Fruit fly (Drosophila melanogaster): ENCODE results near the gene r-l.

Gene r-l

dm6 chr3R:21091500-21091899, 18.4 kb upstream of the r-l start:
- no peak for TF ChIP-seq CG7101 (tag; optimal IDR thresholded peaks at IDR 0.05)
- no peak for TF ChIP-seq toe (GFP tag; optimal IDR thresholded peaks at IDR 0.05)
- TF ChIP-seq CG5204 (GFP tag; optimal IDR thresholded peaks at IDR 0.05), result no peak
- no peak for TF ChIP-seq CG33017 (tag; optimal IDR thresholded peaks at IDR 0.05)
- no peak for TF ChIP-seq cic (GFP tag; optimal IDR thresholded peaks at IDR 0.05)
- no peak for TF ChIP-seq Clk (GFP tag; optimal IDR thresholded peaks at IDR 0.05)
- TF ChIP-seq CG7045 (GFP tag; optimal IDR thresholded peaks at IDR 0.05), result no peak
- no peak for TF ChIP-seq CG11617 (GFP tag; optimal IDR thresholded peaks at IDR 0.05)
- no peak for TF ChIP-seq bab1 (GFP tag; optimal IDR thresholded peaks at IDR 0.05)
- TF ChIP-seq kay (GFP tag; ENCODE audit: borderline replicate concordance), result no peak
- TF ChIP-seq Mnt (GFP tag; optimal IDR thresholded peaks at IDR 0.05), result no peak
- TF ChIP-seq ovo (GFP tag; optimal IDR thresholded peaks at IDR 0.05), result no peak
- TF ChIP-seq pad (GFP tag; optimal IDR thresholded peaks at IDR 0.05), result no peak
- TF ChIP-seq tj (GFP tag; optimal IDR thresholded peaks at IDR 0.05), result no peak

dm6 chr3R:21090230-21091021, 17.3 kb upstream of the r-l start:
- TF ChIP-seq cic (GFP tag; optimal IDR thresholded peaks at IDR 0.05), result no peak
- TF ChIP-seq Clk (GFP tag; optimal IDR thresholded peaks at IDR 0.05), result no peak
- TF ChIP-seq ovo (GFP tag; optimal IDR thresholded peaks at IDR 0.05), result no peak
- TF ChIP-seq Crg-1 (GFP tag; optimal IDR thresholded peaks at IDR 0.05), result no peak
- TF ChIP-seq CG14711 (tag; optimal IDR thresholded peaks at IDR 0.05), result no peak
- TF ChIP-seq tj (GFP tag; optimal IDR thresholded peaks at IDR 0.05), result no peak
- no peak for TF ChIP-seq Mnt (GFP tag; optimal IDR thresholded peaks at IDR 0.05)
- no peak for TF ChIP-seq kay (GFP tag; ENCODE audit: borderline replicate concordance)
- no peak for TF ChIP-seq CG12768 (GFP tag; optimal IDR thresholded peaks at IDR 0.05)
- TF ChIP-seq CG33017 (tag; optimal IDR thresholded peaks at IDR 0.05), result no peak
- TF ChIP-seq bab1 (GFP tag; optimal IDR thresholded peaks at IDR 0.05), result no peak

- no peak for TF ChIP-seq CG14711 (tag; optimal IDR thresholded peaks at IDR 0.05)
- TF ChIP-seq tj (GFP tag; optimal IDR thresholded peaks at IDR 0.05), result peak; percentile 31
- no peak for TF ChIP-seq CG12768 (GFP tag; optimal IDR thresholded peaks at IDR 0.05)
- TF ChIP-seq cnc (optimal IDR thresholded peaks at IDR 0.05), result no peak
- TF ChIP-seq CG5204 (GFP tag; optimal IDR thresholded peaks at IDR 0.05), result no peak
These were observed 16.3 kb upstream of the r-l start for dm6 chr3R:21089416-21089815.

- TF ChIP-seq Clk (GFP tag; optimal IDR thresholded peaks at IDR 0.05), result no peak
- TF ChIP-seq toe (GFP tag; optimal IDR thresholded peaks at IDR 0.05), result no peak
- no peak for TF ChIP-seq CG14711 (tag; optimal IDR thresholded peaks at IDR 0.05)
- TF ChIP-seq cnc (optimal IDR thresholded peaks at IDR 0.05), result no peak
- TF ChIP-seq tj (GFP tag; optimal IDR thresholded peaks at IDR 0.05), result no peak
- TF ChIP-seq Hr96 (GFP tag; optimal IDR thresholded peaks at IDR 0.05), result no peak
- no peak for TF ChIP-seq ovo (GFP tag; optimal IDR thresholded peaks at IDR 0.05)
- no peak for TF ChIP-seq CG7045 (GFP tag; optimal IDR thresholded peaks at IDR 0.05)
- no peak for TF ChIP-seq CG7101 (tag; optimal IDR thresholded peaks at IDR 0.05)
- TF ChIP-seq cic (GFP tag; optimal IDR thresholded peaks at IDR 0.05), result no peak
- TF ChIP-seq kay (GFP tag; ENCODE audit: borderline replicate concordance), result no peak
- TF ChIP-seq Mnt (GFP tag; optimal IDR thresholded peaks at IDR 0.05), result no peak
- TF ChIP-seq CG1620 (GFP tag; optimal IDR thresholded peaks at IDR 0.05), result no peak
- TF ChIP-seq CG5204 (GFP tag; optimal IDR thresholded peaks at IDR 0.05), result no peak
- TF ChIP-seq Crg-1 (GFP tag; optimal IDR thresholded peaks at IDR 0.05), result no peak
- no peak for TF ChIP-seq CG11617 (GFP tag; optimal IDR thresholded peaks at IDR 0.05)
- no peak for TF ChIP-seq pad (GFP tag; optimal IDR thresholded peaks at IDR 0.05)
These were observed 11.9 kb upstream of the r-l start for dm6 chr3R:21084979-21085378.

DNA sequence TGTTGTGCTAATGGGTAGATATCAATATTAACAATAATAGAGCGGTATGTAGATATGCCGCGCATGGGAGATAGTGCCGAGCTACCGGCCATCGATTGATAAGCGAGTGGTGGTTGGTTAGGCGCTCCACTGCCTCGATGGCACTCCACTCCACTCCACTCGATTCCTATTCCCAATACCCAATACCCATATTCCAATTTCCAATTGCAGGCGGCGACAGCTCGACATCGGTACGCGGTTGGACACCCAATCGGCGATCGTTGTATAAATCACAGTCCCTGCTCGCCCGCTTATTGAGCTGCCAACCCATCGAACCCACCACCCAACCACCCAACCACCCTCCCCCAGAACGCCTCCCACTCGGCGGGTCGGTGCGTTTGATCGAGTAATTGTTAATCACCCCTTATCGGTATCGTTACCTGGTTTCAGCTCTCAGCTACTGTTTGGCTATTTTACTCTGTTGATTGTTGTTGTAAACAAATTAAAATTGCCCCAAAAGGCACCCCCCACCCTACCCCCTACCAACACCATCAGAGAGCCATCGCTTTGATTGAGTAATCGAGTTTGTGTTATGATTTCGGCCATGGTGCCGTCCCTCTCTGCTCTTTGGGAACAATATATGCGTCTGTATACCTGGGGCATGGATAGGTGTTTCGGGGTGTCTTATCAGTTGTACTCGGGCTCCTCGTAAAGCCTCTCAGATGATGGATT, 7.9 kb upstream of the r-l start, which contains the start of gene HHEX:
HHEX (minus strand) TSS at position 51 of the 711 bp plus-strand sequence.
- TF ChIP-seq kay (GFP tag; ENCODE audit: borderline replicate concordance), result no peak
- TF ChIP-seq CG12768 (GFP tag; optimal IDR thresholded peaks at IDR 0.05), result no peak
- TF ChIP-seq Mnt (GFP tag; optimal IDR thresholded peaks at IDR 0.05), result no peak
- no peak for TF ChIP-seq CG14711 (tag; optimal IDR thresholded peaks at IDR 0.05)
- no peak for TF ChIP-seq pad (GFP tag; optimal IDR thresholded peaks at IDR 0.05)

DNA sequence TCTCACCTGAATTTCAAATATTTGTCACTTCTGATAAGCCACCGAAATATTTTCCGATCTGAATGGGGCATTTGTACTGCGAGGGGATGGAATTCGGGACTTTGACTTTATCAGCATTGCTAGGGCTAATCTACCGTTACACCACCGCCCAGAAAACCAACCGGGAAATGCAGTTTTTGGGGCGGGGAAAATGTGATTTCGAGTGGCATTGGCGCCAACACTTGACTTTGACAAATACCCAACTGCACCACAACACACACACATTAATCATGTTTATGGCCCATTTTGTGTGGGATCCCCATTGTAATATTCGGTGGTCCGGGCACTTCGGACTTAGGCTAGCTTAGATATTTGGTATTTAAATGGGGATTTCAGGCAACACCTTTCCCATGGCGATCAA, 5.8 kb upstream of the r-l start:
- TF ChIP-seq Mnt (GFP tag; optimal IDR thresholded peaks at IDR 0.05), result no peak
- no peak for TF ChIP-seq Hr96 (GFP tag; optimal IDR thresholded peaks at IDR 0.05)
- no peak for TF ChIP-seq bab1 (GFP tag; optimal IDR thresholded peaks at IDR 0.05)
- no peak for TF ChIP-seq cic (GFP tag; optimal IDR thresholded peaks at IDR 0.05)
- no peak for TF ChIP-seq CG7101 (tag; optimal IDR thresholded peaks at IDR 0.05)
- TF ChIP-seq CG1620 (GFP tag; optimal IDR thresholded peaks at IDR 0.05), result no peak
- no peak for TF ChIP-seq CG7045 (GFP tag; optimal IDR thresholded peaks at IDR 0.05)

dm6 chr3R:21078211-21078610, 5.1 kb upstream of the r-l start:
- TF ChIP-seq bab1 (GFP tag; optimal IDR thresholded peaks at IDR 0.05) (no peak), CG11617 (GFP tag; optimal IDR thresholded peaks at IDR 0.05) (no peak), Clk (GFP tag; optimal IDR thresholded peaks at IDR 0.05) (no peak), CG7101 (tag; optimal IDR thresholded peaks at IDR 0.05) (no peak), Hr96 (GFP tag; optimal IDR thresholded peaks at IDR 0.05) (no peak), Mnt (GFP tag; optimal IDR thresholded peaks at IDR 0.05) (no peak)
